Fruit fly (Drosophila melanogaster) whole organism, pupa: ENCODE results near the gene ND-51.

Source experiments
- CG12605 ChIP-seq: fragments of 200-800 bp; sonication (Bioruptor generic); IDR thresholded peaks from 2 replicates; pipeline ENCODE4 v1.3.6; 2022; ENCODE audit warnings: missing biosample characterization, missing genetic modification characterization
- CG14655 ChIP-seq: fragments of 200-800 bp; sonication (Bioruptor generic); optimal IDR thresholded peaks from 3 replicates; lab custom pipeline; 2017; ENCODE audit warnings: mild to moderate bottlenecking, missing biosample characterization, missing genetic modification reagents, missing genetic modification characterization
- CG15710 ChIP-seq: fragments of 200-800 bp; sonication (Bioruptor generic); optimal IDR thresholded peaks from 2 replicates; lab custom pipeline; 2018; ENCODE audit warnings: missing biosample characterization, mild to moderate bottlenecking, missing genetic modification characterization, moderate library complexity
- CG17806 ChIP-seq: fragments of 200-800 bp; sonication (Bioruptor generic); optimal IDR thresholded peaks from 2 replicates; lab custom pipeline; 2018; ENCODE audit warnings: missing biosample characterization, mild to moderate bottlenecking, missing genetic modification characterization, moderate library complexity
- CG34367 ChIP-seq: fragments of 200-800 bp; sonication (Bioruptor generic); optimal IDR thresholded peaks from 2 replicates; lab custom pipeline; 2018; ENCODE audit warnings: missing biosample characterization, mild to moderate bottlenecking, missing genetic modification characterization
- CG8159 ChIP-seq: fragments of 200-800 bp; sonication (Bioruptor generic); optimal IDR thresholded peaks from 3 replicates; lab custom pipeline; 2018; ENCODE audit warnings: missing biosample characterization, mild to moderate bottlenecking, missing genetic modification characterization, moderate library complexity
- D1 ChIP-seq: fragments of 200-800 bp; sonication (Bioruptor generic); optimal IDR thresholded peaks from 2 replicates; lab custom pipeline; 2018; ENCODE audit warnings: missing biosample characterization, mild to moderate bottlenecking, missing genetic modification characterization, moderate library complexity
- EcR ChIP-seq: fragments of 200-800 bp; sonication (Bioruptor generic); optimal IDR thresholded peaks from 3 replicates; lab custom pipeline; 2019; ENCODE audit warnings: missing biosample characterization, missing genetic modification characterization, mild to moderate bottlenecking, moderate library complexity, missing genetic modification reagents
- Ets98B ChIP-seq: fragments of 200-800 bp; sonication (Bioruptor generic); IDR thresholded peaks from 2 replicates; pipeline ENCODE4 v1.3.6; 2022; ENCODE audit warnings: missing biosample characterization, missing genetic modification characterization
- Pif1A ChIP-seq: fragments of 200-800 bp; sonication (Bioruptor generic); optimal IDR thresholded peaks from 3 replicates; lab custom pipeline; 2016; ENCODE audit warnings: missing biosample characterization, missing genetic modification characterization
- Pif1B ChIP-seq: fragments of 200-800 bp; sonication (Bioruptor generic); optimal IDR thresholded peaks from 3 replicates; lab custom pipeline; 2016; ENCODE audit warnings: missing biosample characterization, missing genetic modification characterization
- fd96Ca ChIP-seq: fragments of 200-800 bp; sonication (Bioruptor generic); IDR thresholded peaks from 3 replicates; pipeline ENCODE4 v1.3.6; 2022; ENCODE audit warnings: missing biosample characterization, missing genetic modification characterization
- rn ChIP-seq: fragments of 200-800 bp; sonication (Bioruptor generic); IDR thresholded peaks from 2 replicates; pipeline ENCODE4 v1.3.6; 2022; ENCODE audit warnings: missing biosample characterization, missing genetic modification characterization

- TF ChIP-seq CG12605 (GFP tag; lab: Robert Waterston, UW) (no peak), CG34367 (tag; lab: Kevin White, UChicago) (peak; percentile 40), CG15710 (peak; percentile 57), fd96Ca (GFP tag; lab: Robert Waterston, UW) (peak; percentile 51; the same call in 2 of the 3 replicates), CG17806 (tag; lab: Kevin White, UChicago) (peak; percentile 76), Pif1A (GFP tag; lab: Kevin White, UChicago) (peak; percentile 65), EcR (no peak), D1 (tag; lab: Kevin White, UChicago) (peak; percentile 16), CG8159 (tag; lab: Kevin White, UChicago) (peak; percentile 83), Ets98B (GFP tag; lab: Robert Waterston, UW) (no peak), Pif1B (GFP tag; lab: Kevin White, UChicago) (peak; percentile 74), rn (no peak), CG14655 (peak; percentile 77)
Measured at dm6 chr2L:6022793-6023192, 39.8 kb downstream of the ND-51 start.
